Fruit fly (Drosophila melanogaster) whole organism, embryonic: ENCODE data around the gene Nepl14.

ENCODE experiments used
- B-H1 ChIP-seq: fragments of 200-800 bp; sonication (Bioruptor generic); IDR thresholded peaks from 3 replicates; pipeline ENCODE4 v1.3.6; 2022; ENCODE audit warnings: missing biosample characterization, missing genetic modification characterization
- Bgb ChIP-seq: fragments of 200-800 bp; sonication (Bioruptor generic); IDR thresholded peaks from 2 replicates; pipeline ENCODE4 v1.3.6; 2022; ENCODE audit warnings: missing biosample characterization, missing genetic modification characterization; ENCODE audit not compliant: partially characterized antibody
- Blimp-1 ChIP-seq: fragments of 200-800 bp; sonication (Bioruptor generic); optimal IDR thresholded peaks from 3 replicates; lab custom pipeline; 2018; ENCODE audit warnings: missing biosample characterization, missing genetic modification characterization, mild to moderate bottlenecking, moderate library complexity, missing genetic modification reagents
- C15 ChIP-seq: fragments of 200-800 bp; sonication (Bioruptor generic); IDR thresholded peaks from 3 replicates; pipeline ENCODE4 v1.3.6; 2022; ENCODE audit warnings: missing biosample characterization, missing genetic modification characterization
- CG10979 ChIP-seq: fragments of 200-800 bp; sonication (Bioruptor generic); optimal IDR thresholded peaks from 2 replicates; lab custom pipeline; 2018; ENCODE audit warnings: missing biosample characterization, mild to moderate bottlenecking, missing genetic modification characterization, moderate library complexity
- CG12236 ChIP-seq: fragments of 200-800 bp; sonication (Bioruptor generic); optimal IDR thresholded peaks from 2 replicates; lab custom pipeline; 2016; ENCODE audit warnings: missing biosample characterization, missing genetic modification characterization
- CG14014 ChIP-seq: fragments of 200-800 bp; sonication (Bioruptor generic); IDR thresholded peaks from 2 replicates; pipeline ENCODE4 v1.3.6; 2022; ENCODE audit warnings: missing biosample characterization, missing genetic modification characterization
- CG14441 ChIP-seq: fragments of 200-800 bp; sonication (Bioruptor generic); IDR thresholded peaks from 2 replicates; pipeline ENCODE4 v1.3.6; 2022; ENCODE audit warnings: missing biosample characterization, missing genetic modification characterization
- CG15479 ChIP-seq: fragments of 200-800 bp; sonication (Bioruptor generic); optimal IDR thresholded peaks from 3 replicates; lab custom pipeline; 2019; ENCODE audit warnings: missing biosample characterization, mild to moderate bottlenecking, missing genetic modification characterization, moderate library complexity
- CG1603 ChIP-seq: fragments of 200-800 bp; sonication (Bioruptor generic); optimal IDR thresholded peaks from 2 replicates; lab custom pipeline; 2019; ENCODE audit warnings: missing biosample characterization, mild to moderate bottlenecking, missing genetic modification characterization, moderate library complexity
- CG16813 ChIP-seq: fragments of 200-800 bp; sonication (Bioruptor generic); IDR thresholded peaks from 3 replicates; pipeline ENCODE4 v1.3.6; 2022; ENCODE audit warnings: missing biosample characterization, missing genetic modification characterization; ENCODE audit not compliant: partially characterized antibody
- CG17829 ChIP-seq: fragments of 200-800 bp; optimal IDR thresholded peaks from 2 replicates; lab custom pipeline; 2019; ENCODE audit warnings: missing biosample characterization, mild to moderate bottlenecking, missing genetic modification characterization, moderate library complexity
- CG2116 ChIP-seq: fragments of 200-800 bp; sonication (Bioruptor generic); optimal IDR thresholded peaks from 3 replicates; lab custom pipeline; 2018; ENCODE audit warnings: missing biosample characterization, mild to moderate bottlenecking, missing genetic modification characterization
- CG32532 ChIP-seq: fragments of 200-800 bp; sonication (Bioruptor generic); IDR thresholded peaks from 2 replicates; pipeline ENCODE4 v1.3.6; 2022; ENCODE audit warnings: missing biosample characterization, missing genetic modification characterization
- CG3281 ChIP-seq: fragments of 200-800 bp; sonication (Bioruptor generic); optimal IDR thresholded peaks from 3 replicates; lab custom pipeline; 2017; ENCODE audit warnings: missing biosample characterization, mild to moderate bottlenecking, missing genetic modification characterization
- CG34422 ChIP-seq: fragments of 200-800 bp; sonication (Bioruptor generic); IDR thresholded peaks from 3 replicates; pipeline ENCODE4 v1.3.6; 2022; ENCODE audit warnings: missing biosample characterization, missing genetic modification characterization
- CG4617 ChIP-seq: fragments of 200-800 bp; sonication (Bioruptor generic); optimal IDR thresholded peaks from 3 replicates; lab custom pipeline; 2016; ENCODE audit warnings: missing biosample characterization, missing genetic modification characterization, borderline replicate concordance
- CG7928 ChIP-seq: fragments of 200-800 bp; sonication (Bioruptor generic); optimal IDR thresholded peaks from 2 replicates; lab custom pipeline; 2017; ENCODE audit warnings: missing biosample characterization, mild to moderate bottlenecking, missing genetic modification characterization
- CG7987 ChIP-seq: fragments of 200-800 bp; sonication (Bioruptor generic); optimal IDR thresholded peaks from 2 replicates; lab custom pipeline; 2018; ENCODE audit warnings: missing biosample characterization, mild to moderate bottlenecking, missing genetic modification characterization, moderate library complexity
- CG8290 ChIP-seq, 3 experiments: fragments of 200-800 bp; sonication (Bioruptor generic); optimal IDR thresholded peaks; 2 replicates each; lab custom pipeline; 2016 to 2019; ENCODE audit warnings: missing biosample characterization in 3 of 3, missing genetic modification characterization in 3 of 3, mild to moderate bottlenecking in 2 of 3, moderate library complexity in 1 of 3
- CG8388 ChIP-seq: fragments of 200-800 bp; sonication (Bioruptor generic); optimal IDR thresholded peaks from 2 replicates; lab custom pipeline; 2019; ENCODE audit warnings: missing biosample characterization, mild to moderate bottlenecking, missing genetic modification characterization, moderate library complexity
- CG9609 ChIP-seq: fragments of 200-800 bp; sonication (Bioruptor generic); optimal IDR thresholded peaks from 3 replicates; lab custom pipeline; 2016; ENCODE audit warnings: missing biosample characterization, missing genetic modification characterization
- CG9797 ChIP-seq: fragments of 200-800 bp; sonication (Bioruptor generic); optimal IDR thresholded peaks from 3 replicates; lab custom pipeline; 2018; ENCODE audit warnings: missing biosample characterization, mild to moderate bottlenecking, missing genetic modification characterization
- Dll ChIP-seq: fragments of 200-800 bp; sonication (Bioruptor generic); IDR thresholded peaks from 4 replicates; pipeline ENCODE4 v1.3.6; 2022; ENCODE audit warnings: missing biosample characterization, missing genetic modification characterization; ENCODE audit not compliant: partially characterized antibody
- Dp ChIP-seq: fragments of 200-800 bp; sonication (Bioruptor generic); optimal IDR thresholded peaks from 2 replicates; lab custom pipeline; 2018; ENCODE audit warnings: missing biosample characterization, mild to moderate bottlenecking, missing genetic modification characterization, moderate library complexity
- Eip74EF ChIP-seq, 2 experiments: fragments of 200-800 bp in 1 of 2; fragments of >200 bp in 1 of 2; sonication (Bioruptor generic) in 1 of 2; optimal IDR thresholded peaks; 2 replicates each; lab custom pipeline; 2017 to 2019; ENCODE audit warnings: missing biosample characterization in 2 of 2, missing genetic modification characterization in 2 of 2, mild to moderate bottlenecking in 1 of 2, moderate library complexity in 1 of 2
- Ets65A ChIP-seq: fragments of 200-800 bp; sonication (Bioruptor generic); peaks from one replicate; lab custom pipeline; 2016; ENCODE audit warnings: missing biosample characterization, missing genetic modification characterization
- Ets97D ChIP-seq: fragments of 200-800 bp; sonication (Bioruptor generic); optimal IDR thresholded peaks from 3 replicates; lab custom pipeline; 2016; ENCODE audit warnings: missing biosample characterization, missing genetic modification characterization
- HmgZ ChIP-seq: fragments of 200-800 bp; sonication (Bioruptor generic); optimal IDR thresholded peaks from 2 replicates; lab custom pipeline; 2018; ENCODE audit warnings: missing biosample characterization, mild to moderate bottlenecking, missing genetic modification characterization
- Hsf ChIP-seq: fragments of 200-800 bp; sonication (Bioruptor generic); optimal IDR thresholded peaks from 3 replicates; lab custom pipeline; 2016; ENCODE audit warnings: missing biosample characterization, missing genetic modification characterization
- NFAT ChIP-seq: fragments of 200-800 bp; sonication (Bioruptor generic); IDR thresholded peaks from 2 replicates; pipeline ENCODE4 v1.3.6; 2022; ENCODE audit warnings: missing biosample characterization, missing genetic modification characterization
- Nf-YC ChIP-seq: fragments of 200-800 bp; optimal IDR thresholded peaks from 3 replicates; lab custom pipeline; 2019; ENCODE audit warnings: missing biosample characterization, mild to moderate bottlenecking, missing genetic modification characterization, moderate library complexity
- Xbp1 ChIP-seq: fragments of 200-800 bp; sonication (Bioruptor generic); optimal IDR thresholded peaks from 3 replicates; lab custom pipeline; 2016; ENCODE audit warnings: missing biosample characterization, mild to moderate bottlenecking, missing genetic modification characterization
- aop ChIP-seq: fragments of 200-800 bp; sonication (Bioruptor generic); IDR thresholded peaks from 2 replicates; pipeline ENCODE4 v1.3.6; 2022; ENCODE audit warnings: missing biosample characterization, missing genetic modification characterization
- bab2 ChIP-seq: fragments of 200-800 bp; sonication (Bioruptor generic); optimal IDR thresholded peaks from 2 replicates; lab custom pipeline; 2016; ENCODE audit warnings: missing biosample characterization, missing genetic modification characterization
- chm ChIP-seq: fragments of 200-800 bp; sonication (Bioruptor generic); IDR thresholded peaks from 2 replicates; pipeline ENCODE4 v1.3.6; 2022; ENCODE audit warnings: missing biosample characterization, missing genetic modification characterization
- da ChIP-seq: fragments of 200-800 bp; sonication (Bioruptor generic); optimal IDR thresholded peaks from 2 replicates; lab custom pipeline; 2016; ENCODE audit warnings: missing biosample characterization, missing genetic modification characterization
- dm ChIP-seq: fragments of 200-800 bp; sonication (Bioruptor generic); optimal IDR thresholded peaks from 3 replicates; lab custom pipeline; 2016; ENCODE audit warnings: missing biosample characterization, missing genetic modification characterization
- dmrt99B ChIP-seq: fragments of 200-800 bp; sonication (Bioruptor generic); optimal IDR thresholded peaks from 2 replicates; lab custom pipeline; 2018; ENCODE audit warnings: missing biosample characterization, mild to moderate bottlenecking, missing genetic modification characterization, moderate library complexity
- gsb-n ChIP-seq: fragments of 200-800 bp; sonication (Bioruptor generic); optimal IDR thresholded peaks from 3 replicates; lab custom pipeline; 2018; ENCODE audit warnings: missing biosample characterization, mild to moderate bottlenecking, missing genetic modification characterization
- maf-S ChIP-seq: fragments of 200-800 bp; sonication (Bioruptor generic); optimal IDR thresholded peaks from 2 replicates; lab custom pipeline; 2016; ENCODE audit warnings: missing biosample characterization, missing genetic modification characterization
- nom ChIP-seq: fragments of 200-800 bp; sonication (Bioruptor generic); optimal IDR thresholded peaks from 2 replicates; lab custom pipeline; 2017; ENCODE audit warnings: missing biosample characterization, missing genetic modification characterization, mild to moderate bottlenecking, moderate library complexity, missing genetic modification reagents
- peb ChIP-seq: fragments of 200-800 bp; sonication (Bioruptor generic); IDR thresholded peaks from 2 replicates; pipeline ENCODE4 v1.3.6; 2022; ENCODE audit warnings: missing biosample characterization, missing genetic modification characterization
- phol ChIP-seq: fragments of 200-800 bp; sonication (Bioruptor generic); optimal IDR thresholded peaks from 3 replicates; lab custom pipeline; 2018; ENCODE audit warnings: missing biosample characterization, mild to moderate bottlenecking, missing genetic modification characterization, moderate library complexity
- pum ChIP-seq: fragments of 200-800 bp; sonication (Bioruptor generic); optimal IDR thresholded peaks from 2 replicates; lab custom pipeline; 2016; ENCODE audit warnings: missing biosample characterization, missing genetic modification characterization
- sens ChIP-seq: fragments of 200-800 bp; sonication (Bioruptor generic); peaks from one replicate; lab custom pipeline; 2016; ENCODE audit warnings: missing biosample characterization, missing genetic modification characterization
- sens-2 ChIP-seq: fragments of 200-800 bp; sonication (Bioruptor generic); IDR thresholded peaks from 2 replicates; pipeline ENCODE4 v1.3.6; 2022; ENCODE audit warnings: missing biosample characterization, missing genetic modification characterization
- sim ChIP-seq: fragments of 200-800 bp; sonication (Bioruptor generic); IDR thresholded peaks from 2 replicates; pipeline ENCODE4 v1.3.6; 2022; ENCODE audit warnings: missing biosample characterization, missing genetic modification characterization
- unc-4 ChIP-seq: fragments of 200-800 bp; sonication (Bioruptor generic); IDR thresholded peaks from 2 replicates; pipeline ENCODE4 v1.3.6; 2022; ENCODE audit warnings: missing biosample characterization, missing genetic modification characterization; ENCODE audit not compliant: partially characterized antibody

Nepl14 gene

DNA sequence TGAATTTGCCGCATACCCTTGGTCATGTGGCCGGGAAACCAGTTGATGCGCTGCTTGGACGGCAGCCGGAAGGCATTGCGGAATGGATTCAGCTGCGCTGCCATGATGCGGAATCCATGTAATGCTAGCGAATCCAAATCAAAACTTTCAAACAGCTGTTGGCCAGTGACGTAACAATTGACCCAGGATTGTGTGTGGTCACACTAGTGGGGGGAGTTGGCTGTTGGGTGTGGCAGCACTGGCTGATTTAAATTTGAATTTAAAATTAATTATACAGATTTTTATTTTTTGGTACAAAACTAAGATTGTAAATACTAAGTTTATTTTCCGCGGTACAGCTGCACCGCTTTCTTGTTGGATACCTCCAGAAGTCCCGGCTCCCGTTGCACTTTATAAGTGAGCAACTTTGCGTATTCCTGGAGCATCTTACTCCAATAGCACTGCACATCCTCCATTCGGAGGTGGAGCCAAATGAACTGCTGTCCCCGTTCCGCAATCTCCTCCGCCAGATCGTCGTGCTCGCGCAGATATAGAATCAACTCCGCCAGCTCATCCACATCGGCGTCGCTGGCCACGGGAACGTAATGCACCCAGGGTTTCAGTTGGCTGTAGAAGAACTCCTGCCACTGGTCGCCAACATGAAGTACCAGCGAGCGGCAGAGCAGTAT lies 16.0 kb downstream of the Nepl14 start, which contains the start of gene CG17141 (continued):
- peak; percentile 74 for TF ChIP-seq sens
- TF ChIP-seq CG8290 (GFP tag; optimal IDR thresholded peaks at IDR 0.05; lab: Kevin White, UChicago) = no peak
- no peak for TF ChIP-seq CG8290 (tag; optimal IDR thresholded peaks at IDR 0.05; lab: Kevin White, UChicago)
- TF ChIP-seq CG14014 (GFP tag; lab: Robert Waterston, UW) = no peak
- TF ChIP-seq CG15479 = no peak
- peak; percentile 35; the same call in 1 of the 3 replicates for TF ChIP-seq CG16813 (GFP tag; lab: Robert Waterston, UW)
- peak; percentile 97 for TF ChIP-seq Dp
- TF ChIP-seq gsb-n (tag; lab: Kevin White, UChicago) = no peak
- no peak for TF ChIP-seq Eip74EF (GFP tag; optimal IDR thresholded peaks at IDR 0.05; lab: Kevin White, UChicago)
- TF ChIP-seq Nf-YC (tag; lab: Kevin White, UChicago) = no peak
- TF ChIP-seq CG34422 (GFP tag; lab: Robert Waterston, UW) = peak; percentile 28; the same call in 1 of the 3 replicates
- TF ChIP-seq phol = peak; percentile 32
- no peak for TF ChIP-seq CG12236
- TF ChIP-seq CG9797 = peak; percentile 52
- peak; percentile 55 for TF ChIP-seq HmgZ (tag; lab: Kevin White, UChicago)
- TF ChIP-seq CG14441 (GFP tag; lab: Robert Waterston, UW) = no peak
- TF ChIP-seq CG8388 (GFP tag; lab: Kevin White, UChicago) = no peak
- no peak for TF ChIP-seq bab2 (GFP tag; lab: Kevin White, UChicago)
- TF ChIP-seq CG9609 (GFP tag; lab: Kevin White, UChicago) = no peak
- no peak for TF ChIP-seq CG10979 (tag; lab: Kevin White, UChicago)
- no peak for TF ChIP-seq CG7928
- no peak for TF ChIP-seq Hsf
- no peak for TF ChIP-seq B-H1 (GFP tag; lab: Robert Waterston, UW)
- no peak for TF ChIP-seq dm (GFP tag; lab: Kevin White, UChicago)
- TF ChIP-seq sens-2 = no peak
- TF ChIP-seq sim (GFP tag; lab: Robert Waterston, UW) = no peak
- peak; percentile 6 for TF ChIP-seq CG17829
- no peak for TF ChIP-seq aop (GFP tag; lab: Robert Waterston, UW)
- peak; percentile 57 for TF ChIP-seq CG1603 (tag; lab: Kevin White, UChicago)
- TF ChIP-seq peb (GFP tag; lab: Robert Waterston, UW) = no peak
- no peak for TF ChIP-seq Blimp-1
- no peak for TF ChIP-seq CG3281 (GFP tag; lab: Kevin White, UChicago)
- no peak for TF ChIP-seq da (GFP tag; lab: Kevin White, UChicago)
- no peak for TF ChIP-seq Xbp1 (GFP tag; lab: Kevin White, UChicago)
- TF ChIP-seq chm (GFP tag; lab: Robert Waterston, UW) = peak; percentile 30; the same call in 1 of the 2 replicates
- peak; percentile 47 for TF ChIP-seq unc-4
- peak; percentile 31 for TF ChIP-seq Ets97D (GFP tag; lab: Kevin White, UChicago)
- no peak for TF ChIP-seq CG32532 (GFP tag; lab: Robert Waterston, UW)
- no peak for TF ChIP-seq NFAT
- TF ChIP-seq nom (GFP tag; lab: Kevin White, UChicago) = no peak
- TF ChIP-seq dmrt99B (tag; lab: Kevin White, UChicago) = no peak
- no peak for TF ChIP-seq pum
- TF ChIP-seq maf-S (GFP tag; lab: Kevin White, UChicago) = no peak
- TF ChIP-seq Ets65A (GFP tag; lab: Kevin White, UChicago) = peak; percentile 69
- 0 out of 4 replicates have a peak, but pooled peaks have one; percentile 27 for TF ChIP-seq Dll
- TF ChIP-seq CG7987 = peak; percentile 41
- peak; percentile 28 for TF ChIP-seq CG4617 (GFP tag; lab: Kevin White, UChicago)
- TF ChIP-seq C15 (GFP tag; lab: Robert Waterston, UW) = no peak
- peak; percentile 45; the same call in 1 of the 2 replicates for TF ChIP-seq Bgb (GFP tag; lab: Robert Waterston, UW)
- peak; percentile 32 for TF ChIP-seq CG2116 (GFP tag; lab: Kevin White, UChicago)
